Fruit fly (Drosophila melanogaster) whole organism, pupa: ENCODE measurements around the gene Oamb.

Source experiments
- CG17806 ChIP-seq: fragments of 200-800 bp; sonication (Bioruptor generic); optimal IDR thresholded peaks from 2 replicates; lab custom pipeline; 2018; ENCODE audit warnings: missing biosample characterization, mild to moderate bottlenecking, missing genetic modification characterization, moderate library complexity
- CG32121 ChIP-seq: fragments of 200-800 bp; sonication (Bioruptor generic); IDR thresholded peaks from 2 replicates; pipeline ENCODE4 v1.3.6; 2022; ENCODE audit warnings: missing biosample characterization, missing genetic modification characterization
- CG4496 ChIP-seq: fragments of 200-800 bp; sonication (Bioruptor generic); IDR thresholded peaks from 3 replicates; pipeline ENCODE4 v1.3.6; 2022; ENCODE audit warnings: missing biosample characterization, missing genetic modification characterization
- CG8159 ChIP-seq: fragments of 200-800 bp; sonication (Bioruptor generic); optimal IDR thresholded peaks from 3 replicates; lab custom pipeline; 2018; ENCODE audit warnings: missing biosample characterization, mild to moderate bottlenecking, missing genetic modification characterization, moderate library complexity
- Pif1A ChIP-seq: fragments of 200-800 bp; sonication (Bioruptor generic); optimal IDR thresholded peaks from 3 replicates; lab custom pipeline; 2016; ENCODE audit warnings: missing biosample characterization, missing genetic modification characterization

DNA sequence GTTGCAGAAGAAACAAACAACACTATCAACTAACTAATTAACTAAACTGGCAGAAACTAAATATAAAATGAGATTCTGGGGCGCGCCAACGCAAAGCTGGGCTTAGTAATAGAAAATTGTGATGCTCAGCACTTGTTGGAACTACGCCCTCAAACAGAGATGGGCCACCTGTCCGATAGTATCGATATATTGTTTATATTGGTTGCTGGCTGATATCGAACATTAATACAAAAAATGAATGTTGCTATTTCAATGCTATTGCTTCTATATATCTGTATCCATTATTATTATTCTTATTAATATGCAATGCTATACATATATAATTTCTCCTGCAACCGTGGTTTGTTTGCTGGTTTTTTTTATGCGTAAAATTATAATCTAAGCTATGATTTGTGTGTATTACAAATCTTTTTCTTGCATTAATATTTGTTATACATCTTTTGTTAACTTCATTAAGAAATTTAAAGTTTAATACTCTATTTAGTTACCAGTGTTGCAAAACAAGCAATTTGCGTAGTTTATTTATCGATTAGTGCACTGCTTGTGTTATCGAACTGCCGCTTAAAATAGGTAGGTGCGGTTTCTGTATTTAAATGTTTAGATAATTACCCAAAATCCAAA, 47.9 kb upstream of the Oamb start, which contains the start of gene CG31195:
- TF ChIP-seq CG4496 (GFP tag; lab: Robert Waterston, UW) (no peak), CG32121 (GFP tag; lab: Robert Waterston, UW) (no peak), CG8159 (no peak), Pif1A (no peak), CG17806 (tag; lab: Kevin White, UChicago) (no peak)
